Worm (Caenorhabditis elegans) whole organism, young adult: ENCODE results near the gene C10B5.1.

Experiments used
- F22D6.2 ChIP-seq: sonication (generic microtip); optimal IDR thresholded peaks from 2 replicates; lab custom pipeline; 2016; ENCODE audit warnings: mild to moderate bottlenecking, missing genetic modification characterization, missing compliant biosample characterization
- K11D2.4 ChIP-seq: fragments of 200-800 bp; sonication (Bioruptor generic); IDR thresholded peaks from 2 replicates; pipeline ENCODE4 v1.3.6; 2022; ENCODE audit warnings: missing genetic modification reagents, missing genetic modification characterization, missing compliant biosample characterization
- dpff-1 ChIP-seq: sonication (generic microtip); optimal IDR thresholded peaks from 2 replicates; lab custom pipeline; 2017; ENCODE audit warnings: mild to moderate bottlenecking, missing genetic modification characterization, missing compliant biosample characterization
- dpl-1 ChIP-seq: fragments of 150-350 bp; optimal IDR thresholded peaks from 2 replicates; lab custom pipeline; 2014; ENCODE audit warnings: missing biosample characterization, missing genetic modification reagents, missing genetic modification characterization
- hsf-1 ChIP-seq: fragments of 200-800 bp; sonication (Bioruptor generic); IDR thresholded peaks from 2 replicates; pipeline ENCODE4 v1.3.6; 2022; ENCODE audit warnings: missing genetic modification reagents, missing genetic modification characterization, missing compliant biosample characterization
- lag-1 ChIP-seq: fragments of 200-800 bp; sonication (Bioruptor generic); IDR thresholded peaks from 2 replicates; pipeline ENCODE4 v1.3.6; 2022; ENCODE audit warnings: missing genetic modification reagents, missing genetic modification characterization, missing compliant biosample characterization
- let-526 ChIP-seq: fragments of 200-800 bp; sonication (Bioruptor generic); IDR thresholded peaks from 2 replicates; pipeline ENCODE4 v1.3.6; 2022; ENCODE audit warnings: missing genetic modification reagents, missing genetic modification characterization, missing compliant biosample characterization
- lin-35 ChIP-seq, 3 experiments: fragments of 150-350 bp in 2 of 3; sonication (generic microtip) in 1 of 3; optimal IDR thresholded peaks; 2 replicates each; lab custom pipeline; 2014 to 2018; ENCODE audit warnings: missing biosample characterization in 3 of 3, missing genetic modification characterization in 3 of 3, missing genetic modification reagents in 3 of 3
- mxl-1 ChIP-seq: sonication (generic microtip); optimal IDR thresholded peaks from 2 replicates; lab custom pipeline; 2016; ENCODE audit warnings: missing genetic modification characterization, missing compliant biosample characterization
- nfya-1 ChIP-seq: sonication (generic microtip); optimal IDR thresholded peaks from 2 replicates; lab custom pipeline; 2017; ENCODE audit warnings: antibody characterized with exemption, missing compliant biosample characterization, missing genetic modification characterization, borderline replicate concordance; ENCODE audit not compliant: insufficient read depth
- pha-4 ChIP-seq: fragments of 150-350 bp; sonication (generic microtip); optimal IDR thresholded peaks from 2 replicates; lab custom pipeline; 2014; ENCODE audit warnings: missing biosample characterization, missing genetic modification reagents, missing genetic modification characterization

- TF ChIP-seq dpl-1 (GFP tag; lab: Kevin White, UChicago) (no peak), K11D2.4 (no peak), lag-1 (GFP tag; lab: Robert Waterston, UW) (no peak), lin-35 (GFP tag; optimal IDR thresholded peaks at IDR 0.05; lab: Kevin White, UChicago) (no peak), pha-4 (tag; lab: Kevin White, UChicago) (no peak), nfya-1 (tag; lab: Kevin White, UChicago) (no peak), hsf-1 (GFP tag; lab: Robert Waterston, UW) (no peak), mxl-1 (no peak), dpff-1 (tag; lab: Kevin White, UChicago) (no peak), F22D6.2 (tag; lab: Kevin White, UChicago) (no peak), let-526 (no peak)
Observed at ce11 chrV:8586920-8587319, 5.9 kb downstream of the C10B5.1 start.
